Worm (Caenorhabditis elegans) whole organism, mixed stage, embryonic: Measurements from ENCODE around the gene nhr-66.

Experiments used
- ceh-43 ChIP-seq: fragments of 200-800 bp; sonication (Bioruptor generic); optimal IDR thresholded peaks from 2 replicates; lab custom pipeline; 2018; ENCODE audit warnings: mild to moderate bottlenecking, missing genetic modification characterization, moderate library complexity, missing compliant biosample characterization
- sptf-1 ChIP-seq: sonication (generic microtip); optimal IDR thresholded peaks from 2 replicates; lab custom pipeline; 2017; ENCODE audit warnings: mild to moderate bottlenecking, missing genetic modification characterization, moderate library complexity, missing compliant biosample characterization
- unc-39 ChIP-seq: fragments of 150-350 bp; optimal IDR thresholded peaks from 2 replicates; lab custom pipeline; 2014; ENCODE audit warnings: missing biosample characterization, missing genetic modification characterization
- ztf-11 ChIP-seq: fragments of 150-350 bp; optimal IDR thresholded peaks from 2 replicates; lab custom pipeline; 2014; ENCODE audit warnings: missing biosample characterization, missing genetic modification characterization

DNA sequence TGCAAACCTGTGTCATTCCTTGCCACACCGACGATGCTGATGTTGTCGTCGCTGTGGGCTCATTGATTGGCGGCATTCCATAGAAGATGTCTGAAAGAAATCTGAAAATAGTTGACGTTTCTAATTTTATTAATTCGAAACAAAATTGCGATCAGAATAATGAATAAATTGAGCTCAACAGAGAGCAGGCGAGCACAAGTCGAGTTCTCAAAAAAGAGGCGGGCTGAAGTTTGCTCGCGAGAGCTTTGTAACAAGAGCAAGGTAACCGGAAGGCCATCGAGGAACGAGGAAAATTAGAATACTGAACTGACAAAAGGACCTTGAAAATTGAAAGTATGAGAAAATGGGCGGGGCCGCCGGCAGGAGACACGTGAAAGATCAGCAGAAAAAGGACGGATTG, at the start of gene nhr-66:
- no peak for TF ChIP-seq ceh-43
- TF ChIP-seq sptf-1 (tag; lab: Kevin White, UChicago) = no peak
- TF ChIP-seq ztf-11 (tag; lab: Kevin White, UChicago) = no peak
- TF ChIP-seq unc-39 (tag; lab: Kevin White, UChicago) = no peak
